Fruit fly (Drosophila melanogaster): ENCODE measurements around the gene CG31097.
A peak's percentile ranks its signal among the peaks of the same experiment; 100 is the strongest.

CG31097 gene

DNA sequence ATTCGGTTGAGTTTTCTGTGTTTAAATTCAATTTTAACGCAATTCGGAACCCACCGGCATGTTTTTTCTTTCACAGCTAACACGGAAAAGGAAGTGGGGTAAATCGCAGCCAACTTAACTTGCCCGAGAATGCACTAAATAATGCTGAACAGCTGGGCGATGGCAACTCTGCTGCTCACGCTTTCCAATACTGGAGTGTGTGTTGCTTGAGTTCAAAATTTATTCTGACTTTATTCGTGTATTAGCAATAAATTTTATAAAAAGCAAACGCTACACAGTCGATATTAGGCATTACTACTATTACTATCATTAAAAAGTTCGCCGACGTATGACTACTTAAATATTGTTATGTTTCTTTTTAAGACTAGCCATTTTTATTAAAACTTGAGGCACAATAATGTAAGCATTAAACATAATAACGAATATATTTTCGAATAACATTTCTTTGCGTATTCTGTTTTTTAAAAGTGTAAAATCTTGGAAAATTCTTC, 50.2 kb downstream of the CG31097 start, which contains the start of the genes RpS27 and Nup37 (continued):
- TF ChIP-seq acj6 (GFP tag; optimal IDR thresholded peaks at IDR 0.05) (peak; percentile 92), CG6792 (GFP tag; optimal IDR thresholded peaks at IDR 0.05) (peak; percentile 91), CG9139 (GFP tag; optimal IDR thresholded peaks at IDR 0.05) (peak; percentile 94), achi (GFP tag; optimal IDR thresholded peaks at IDR 0.05) (peak; percentile 93), Sox14 (GFP tag; optimal IDR thresholded peaks at IDR 0.05) (peak; percentile 91), svp (GFP tag) (no peak), OdsH (GFP tag; optimal IDR thresholded peaks at IDR 0.05) (peak; percentile 92), fkh (GFP tag; optimal IDR thresholded peaks at IDR 0.05) (peak; percentile 94), fd85E (GFP tag; optimal IDR thresholded peaks at IDR 0.05) (peak; percentile 89), spab (GFP tag; optimal IDR thresholded peaks at IDR 0.05) (peak; percentile 76), dsx (GFP tag; optimal IDR thresholded peaks at IDR 0.05; ENCODE audit: poor library complexity, severe bottlenecking) (peak; percentile 74), eg (GFP tag; IDR thresholded peaks at IDR 0.05) (peak; percentile 93), cyc (GFP tag; optimal IDR thresholded peaks at IDR 0.05) (peak; percentile 98), Ets96B (tag; optimal IDR thresholded peaks at IDR 0.05) (peak; percentile 70), CG34406 (GFP tag; optimal IDR thresholded peaks at IDR 0.05) (peak; percentile 92), Smox (GFP tag; optimal IDR thresholded peaks at IDR 0.05) (peak; percentile 91), salr (GFP tag; optimal IDR thresholded peaks at IDR 0.05) (peak in 1 of 2 experiments; percentile 98), dac (GFP tag; optimal IDR thresholded peaks at IDR 0.05) (peak; percentile 91), pdm3 (GFP tag; optimal IDR thresholded peaks at IDR 0.05) (peak; percentile 94), Blimp-1 (GFP tag; optimal IDR thresholded peaks at IDR 0.05) (peak; percentile 90), CG8119 (GFP tag; IDR thresholded peaks at IDR 0.05) (peak; percentile 57; the same call in 2 of the 3 replicates), Sox15 (GFP tag; optimal IDR thresholded peaks at IDR 0.05) (peak; percentile 92), Eip75B (GFP tag; optimal IDR thresholded peaks at IDR 0.05) (peak; percentile 96), CG32006 (GFP tag; optimal IDR thresholded peaks at IDR 0.05) (peak; percentile 75), ss (GFP tag; optimal IDR thresholded peaks at IDR 0.05) (peak; percentile 85 to 93), net (GFP tag; optimal IDR thresholded peaks at IDR 0.05) (peak; percentile 96), Hr39 (GFP tag; optimal IDR thresholded peaks at IDR 0.05) (peak; percentile 97), CG7368 (GFP tag; optimal IDR thresholded peaks at IDR 0.05) (peak; percentile 96), Hr38 (GFP tag; optimal IDR thresholded peaks at IDR 0.05) (no peak), Sox102F (GFP tag; optimal IDR thresholded peaks at IDR 0.05) (peak; percentile 95), Gug (GFP tag; IDR thresholded peaks at IDR 0.05) (peak; percentile 77)
